Fruit fly (Drosophila melanogaster): Measurements from ENCODE around the gene RasGAP1.

Gene RasGAP1

DNA sequence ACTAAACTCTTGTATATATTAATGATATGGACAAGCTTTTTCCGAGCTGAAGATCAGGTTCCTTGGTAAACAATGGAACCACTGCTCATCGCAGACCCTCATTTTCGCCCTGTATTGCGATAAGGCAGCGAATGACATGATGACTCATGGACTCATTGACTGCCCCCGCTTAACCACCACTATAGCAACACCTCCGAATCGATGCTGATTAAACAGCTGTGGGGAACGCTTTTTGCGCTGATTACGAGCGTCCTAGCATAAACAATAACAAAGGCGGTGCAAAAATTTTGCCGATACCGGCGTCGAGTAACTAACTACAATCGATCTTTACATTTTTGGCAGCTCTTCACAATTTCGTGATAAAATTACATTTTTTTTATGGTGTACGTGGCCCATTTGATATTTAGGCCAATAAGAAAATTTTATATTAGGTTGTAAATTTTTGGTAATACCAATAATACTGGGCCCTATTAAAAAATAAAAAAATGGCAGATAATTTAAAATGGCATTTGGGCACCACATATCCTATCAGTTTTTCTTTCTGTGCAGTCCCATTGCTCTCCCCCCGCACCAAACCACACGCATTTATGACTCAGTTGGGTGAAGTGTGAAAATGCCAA is 42.2 kb upstream of the RasGAP1 start (continued):
- TF ChIP-seq fd59A (GFP tag; optimal IDR thresholded peaks at IDR 0.05): no peak
- peak; percentile 14 for TF ChIP-seq Eip93F (GFP tag; optimal IDR thresholded peaks at IDR 0.05)
- TF ChIP-seq vri (GFP tag; optimal IDR thresholded peaks at IDR 0.05): peak; percentile 69
- no peak for TF ChIP-seq CG6276 (GFP tag; optimal IDR thresholded peaks at IDR 0.05)
- TF ChIP-seq Hr4 (GFP tag; optimal IDR thresholded peaks at IDR 0.05): peak; percentile 40
- TF ChIP-seq Met (GFP tag; optimal IDR thresholded peaks at IDR 0.05): peak; percentile 54
- TF ChIP-seq CG3919 (GFP tag; optimal IDR thresholded peaks at IDR 0.05): peak; percentile 60
- TF ChIP-seq CG16779 (tag; optimal IDR thresholded peaks at IDR 0.05): no peak
- TF ChIP-seq OdsH (GFP tag; optimal IDR thresholded peaks at IDR 0.05): peak; percentile 53
- TF ChIP-seq lz (GFP tag; optimal IDR thresholded peaks at IDR 0.05): peak; percentile 27
- TF ChIP-seq CG7368 (GFP tag; optimal IDR thresholded peaks at IDR 0.05): no peak
- TF ChIP-seq svp (GFP tag): peak; percentile 93
- TF ChIP-seq Eip75B (GFP tag; optimal IDR thresholded peaks at IDR 0.05): peak; percentile 57

- no peak for TF ChIP-seq CG10631 (GFP tag; optimal IDR thresholded peaks at IDR 0.05)
- TF ChIP-seq CG8319 (GFP tag; optimal IDR thresholded peaks at IDR 0.05): no peak
- no peak for TF ChIP-seq ss (GFP tag; optimal IDR thresholded peaks at IDR 0.05)
- TF ChIP-seq Sox14 (GFP tag; optimal IDR thresholded peaks at IDR 0.05): no peak
- TF ChIP-seq CG6792 (GFP tag; optimal IDR thresholded peaks at IDR 0.05): no peak
- no peak for TF ChIP-seq Hr38 (GFP tag; optimal IDR thresholded peaks at IDR 0.05)
- no peak for TF ChIP-seq Ets96B (tag; optimal IDR thresholded peaks at IDR 0.05)
- TF ChIP-seq dac (GFP tag; optimal IDR thresholded peaks at IDR 0.05): no peak
- TF ChIP-seq Gug (GFP tag; IDR thresholded peaks at IDR 0.05): no peak
Observed at dm6 chr3L:9894643-9895042, 39.6 kb upstream of the RasGAP1 start, which contains the start of the genes CG6709 and Hez. TSS of gene CG6709 (minus strand) at chr3L:9894743. TSS of gene Hez (minus strand) at chr3L:9894743.

DNA sequence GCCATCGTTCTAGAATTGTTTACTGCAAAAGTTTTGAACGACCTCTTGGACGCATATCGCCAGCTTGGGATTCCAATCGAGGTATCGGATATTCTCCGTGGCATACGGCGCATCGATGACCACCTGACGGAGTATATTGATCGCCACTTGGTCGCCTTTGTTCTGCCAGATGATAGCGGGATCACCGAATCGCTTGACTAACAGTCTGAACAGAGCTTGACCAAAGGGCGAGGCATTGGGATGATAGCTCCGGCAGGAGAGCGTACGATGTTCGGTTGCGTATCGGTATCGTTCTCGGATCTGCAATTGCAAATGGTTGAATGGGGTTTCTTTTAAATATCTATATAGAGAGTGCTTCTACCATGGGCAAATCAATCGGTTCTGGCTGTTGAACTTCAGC is 38.9 kb upstream of the RasGAP1 start:
- TF ChIP-seq cyc (GFP tag; optimal IDR thresholded peaks at IDR 0.05) (no peak), Smox (GFP tag; optimal IDR thresholded peaks at IDR 0.05) (no peak), svp (GFP tag) (peak; percentile 92), Sox15 (GFP tag; optimal IDR thresholded peaks at IDR 0.05) (no peak), Sox102F (GFP tag; optimal IDR thresholded peaks at IDR 0.05) (no peak)

DNA sequence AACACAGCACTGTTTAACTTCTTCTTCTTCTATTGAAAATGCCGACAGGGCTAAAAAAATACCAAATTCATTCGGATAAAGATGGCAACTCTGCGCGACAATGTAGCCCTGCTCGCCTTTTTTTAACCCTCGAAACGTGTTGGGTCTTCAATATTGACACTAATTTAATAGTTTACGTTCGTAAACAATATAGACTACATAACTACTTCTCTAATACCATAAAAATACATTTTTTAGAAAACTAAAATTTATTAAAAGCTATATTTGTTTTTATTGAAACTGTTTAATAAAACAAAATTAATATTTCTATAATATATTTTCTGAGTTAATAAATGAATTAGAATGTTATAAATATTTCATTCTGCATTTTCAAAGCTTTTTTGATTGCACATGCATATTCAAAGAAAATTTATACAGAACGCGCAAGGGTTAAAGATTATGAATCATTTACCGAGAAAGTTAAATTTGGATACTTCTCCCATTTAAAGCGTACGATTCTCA is 33.6 kb upstream of the RasGAP1 start, which contains the start of the genes Taf2 and CalpB:
Gene Taf2 (minus strand): TSS at position 54 of the 501 bp plus-strand sequence.
Gene CalpB (plus strand): TSS at position 133 of the 501 bp plus-strand sequence.
- TF ChIP-seq Hr38 (GFP tag; optimal IDR thresholded peaks at IDR 0.05): no peak
- TF ChIP-seq CG8632 (GFP tag; optimal IDR thresholded peaks at IDR 0.05): peak; percentile 81
- peak; percentile 80 for TF ChIP-seq svp (GFP tag)
- peak; percentile 78 for TF ChIP-seq CG6792 (GFP tag; optimal IDR thresholded peaks at IDR 0.05)
- TF ChIP-seq CG6276 (GFP tag; optimal IDR thresholded peaks at IDR 0.05): peak; percentile 86
- peak; percentile 82 for TF ChIP-seq OdsH (GFP tag; optimal IDR thresholded peaks at IDR 0.05)
- TF ChIP-seq acj6 (GFP tag; optimal IDR thresholded peaks at IDR 0.05): peak; percentile 80
- peak; percentile 74; the same call in 2 of the 3 replicates for TF ChIP-seq CG6163 (GFP tag; IDR thresholded peaks at IDR 0.05)
- TF ChIP-seq CG32006 (GFP tag; optimal IDR thresholded peaks at IDR 0.05): peak; percentile 86
- no peak for TF ChIP-seq Ets21C (GFP tag; optimal IDR thresholded peaks at IDR 0.05)
- peak; percentile 92 for TF ChIP-seq CG3032 (tag; optimal IDR thresholded peaks at IDR 0.05)
- TF ChIP-seq Blimp-1 (GFP tag; optimal IDR thresholded peaks at IDR 0.05): peak; percentile 67
- peak; percentile 28 for TF ChIP-seq CG6854 (GFP tag; optimal IDR thresholded peaks at IDR 0.05)
- TF ChIP-seq salr (GFP tag; optimal IDR thresholded peaks at IDR 0.05): peak in 1 of 2 experiments; percentile 92
- peak; percentile 73 for TF ChIP-seq lz (GFP tag; optimal IDR thresholded peaks at IDR 0.05)
- TF ChIP-seq CG10631 (GFP tag; optimal IDR thresholded peaks at IDR 0.05): peak; percentile 89
- peak; percentile 92 for TF ChIP-seq Eip78C (GFP tag)
- TF ChIP-seq Smox (GFP tag; optimal IDR thresholded peaks at IDR 0.05): peak; percentile 63
- TF ChIP-seq CG8319 (GFP tag; optimal IDR thresholded peaks at IDR 0.05): peak; percentile 57
- TF ChIP-seq CG4318 (GFP tag; optimal IDR thresholded peaks at IDR 0.05): peak; percentile 76
- peak; percentile 94 for TF ChIP-seq Ets96B (tag; optimal IDR thresholded peaks at IDR 0.05)
- no peak for TF ChIP-seq dac (GFP tag; optimal IDR thresholded peaks at IDR 0.05)
- TF ChIP-seq CG9139 (GFP tag; optimal IDR thresholded peaks at IDR 0.05): no peak
- peak; percentile 79 for TF ChIP-seq CG10669 (GFP tag; optimal IDR thresholded peaks at IDR 0.05)
- peak; percentile 32 for TF ChIP-seq CG1621 (tag; optimal IDR thresholded peaks at IDR 0.05)
- TF ChIP-seq vri (GFP tag; optimal IDR thresholded peaks at IDR 0.05): no peak
- peak; percentile 89 for TF ChIP-seq dsx (GFP tag; optimal IDR thresholded peaks at IDR 0.05; ENCODE audit: poor library complexity, severe bottlenecking)
- TF ChIP-seq pdm3 (GFP tag; optimal IDR thresholded peaks at IDR 0.05): peak; percentile 1
- peak; percentile 23 for TF ChIP-seq Sox102F (GFP tag; optimal IDR thresholded peaks at IDR 0.05)
- no peak for TF ChIP-seq Eip75B (GFP tag; optimal IDR thresholded peaks at IDR 0.05)
- peak; percentile 65 for TF ChIP-seq CG11902 (GFP tag; optimal IDR thresholded peaks at IDR 0.05)

Measured in whole organism, prepupa.